Worm (Caenorhabditis elegans) whole organism, mixed stage, embryonic: ENCODE data around the gene T10D4.6.

ENCODE experiments used
- M03D4.4 ChIP-seq: sonication (generic microtip); optimal IDR thresholded peaks from 2 replicates; lab custom pipeline; 2017; ENCODE audit warnings: mild to moderate bottlenecking, missing genetic modification characterization, missing compliant biosample characterization
- bed-3 ChIP-seq: fragments of 200-800 bp; sonication (Bioruptor generic); optimal IDR thresholded peaks from 3 replicates; lab custom pipeline; 2018; ENCODE audit warnings: mild to moderate bottlenecking, missing genetic modification characterization, moderate library complexity, missing compliant biosample characterization
- blmp-1 ChIP-seq: fragments of 150-350 bp; optimal IDR thresholded peaks from 2 replicates; lab custom pipeline; 2014; ENCODE audit warnings: missing biosample characterization, missing genetic modification characterization
- ceh-39 ChIP-seq: fragments of 150-350 bp; optimal IDR thresholded peaks from 2 replicates; lab custom pipeline; 2014; ENCODE audit warnings: missing biosample characterization, missing genetic modification characterization
- ceh-43 ChIP-seq: fragments of 200-800 bp; sonication (Bioruptor generic); optimal IDR thresholded peaks from 2 replicates; lab custom pipeline; 2018; ENCODE audit warnings: mild to moderate bottlenecking, missing genetic modification characterization, moderate library complexity, missing compliant biosample characterization
- ceh-83 ChIP-seq: fragments of 200-800 bp; sonication (Bioruptor generic); optimal IDR thresholded peaks from 2 replicates; lab custom pipeline; 2018; ENCODE audit warnings: mild to moderate bottlenecking, missing genetic modification characterization, missing compliant biosample characterization
- ces-1 ChIP-seq: fragments of 150-350 bp; optimal IDR thresholded peaks from 2 replicates; lab custom pipeline; 2014; ENCODE audit warnings: missing biosample characterization, missing genetic modification reagents, missing genetic modification characterization
- elt-1 ChIP-seq: sonication (generic microtip); optimal IDR thresholded peaks from 2 replicates; lab custom pipeline; 2017; ENCODE audit warnings: missing genetic modification characterization, mild to moderate bottlenecking, missing compliant biosample characterization, antibody characterized with exemption, moderate library complexity, borderline replicate concordance; ENCODE audit not compliant: insufficient read depth
- elt-3 ChIP-seq: fragments of 150-350 bp; optimal IDR thresholded peaks from 2 replicates; lab custom pipeline; 2014; ENCODE audit warnings: missing biosample characterization, missing genetic modification characterization
- ham-2 ChIP-seq: fragments of 200-800 bp; sonication (Bioruptor generic); optimal IDR thresholded peaks from 2 replicates; lab custom pipeline; 2018; ENCODE audit warnings: mild to moderate bottlenecking, missing genetic modification characterization, missing compliant biosample characterization
- hlh-1 ChIP-seq: fragments of 150-350 bp; optimal IDR thresholded peaks from 2 replicates; lab custom pipeline; 2014; ENCODE audit warnings: missing biosample characterization, missing genetic modification reagents, missing genetic modification characterization
- lin-13 ChIP-seq: fragments of 150-350 bp; optimal IDR thresholded peaks from 2 replicates; lab custom pipeline; 2014; ENCODE audit warnings: missing biosample characterization, missing genetic modification characterization
- lin-32 ChIP-seq: fragments of 200-800 bp; sonication (Bioruptor generic); optimal IDR thresholded peaks from 2 replicates; lab custom pipeline; 2018; ENCODE audit warnings: mild to moderate bottlenecking, missing genetic modification characterization, missing compliant biosample characterization
- lsy-2 ChIP-seq: fragments of 150-350 bp; optimal IDR thresholded peaks from 2 replicates; lab custom pipeline; 2014; ENCODE audit warnings: missing biosample characterization, missing genetic modification characterization
- mep-1 ChIP-seq: fragments of 150-350 bp; optimal IDR thresholded peaks from 2 replicates; lab custom pipeline; 2017; ENCODE audit warnings: missing biosample characterization, missing genetic modification reagents, missing genetic modification characterization, inconsistent platforms
- mls-2 ChIP-seq: sonication (generic microtip); optimal IDR thresholded peaks from 2 replicates; lab custom pipeline; 2016; ENCODE audit warnings: mild to moderate bottlenecking, missing genetic modification characterization, moderate library complexity, missing compliant biosample characterization
- nhr-12 ChIP-seq: fragments of 150-350 bp; optimal IDR thresholded peaks from 2 replicates; lab custom pipeline; 2014; ENCODE audit warnings: missing biosample characterization, missing genetic modification characterization
- nhr-2 ChIP-seq: fragments of 150-350 bp; optimal IDR thresholded peaks from 2 replicates; lab custom pipeline; 2014; ENCODE audit warnings: missing biosample characterization, missing genetic modification characterization
- nhr-237 ChIP-seq: fragments of 150-350 bp; optimal IDR thresholded peaks from 2 replicates; lab custom pipeline; 2014; ENCODE audit warnings: missing biosample characterization, missing genetic modification characterization
- nhr-28 ChIP-seq: fragments of 150-350 bp; optimal IDR thresholded peaks from 2 replicates; lab custom pipeline; 2014; ENCODE audit warnings: missing biosample characterization, missing genetic modification characterization
- nhr-76 ChIP-seq: sonication (generic microtip); optimal IDR thresholded peaks from 2 replicates; lab custom pipeline; 2017; ENCODE audit warnings: missing biosample characterization, missing genetic modification characterization
- pha-4 ChIP-seq: fragments of 150-350 bp; optimal IDR thresholded peaks from 2 replicates; lab custom pipeline; 2018; ENCODE audit warnings: missing biosample characterization, missing genetic modification reagents, missing genetic modification characterization
- snpc-4 ChIP-seq: fragments of 150-350 bp; optimal IDR thresholded peaks from 2 replicates; lab custom pipeline; 2014; ENCODE audit warnings: missing biosample characterization, missing genetic modification characterization
- sptf-1 ChIP-seq: sonication (generic microtip); optimal IDR thresholded peaks from 2 replicates; lab custom pipeline; 2017; ENCODE audit warnings: mild to moderate bottlenecking, missing genetic modification characterization, moderate library complexity, missing compliant biosample characterization
- tbx-8 ChIP-seq: fragments of 200-800 bp; sonication (Bioruptor generic); optimal IDR thresholded peaks from 2 replicates; lab custom pipeline; 2018; ENCODE audit warnings: mild to moderate bottlenecking, missing genetic modification characterization, moderate library complexity, missing compliant biosample characterization
- unc-120 ChIP-seq: sonication (generic microtip); optimal IDR thresholded peaks from 2 replicates; lab custom pipeline; 2017; ENCODE audit warnings: missing genetic modification characterization, missing compliant biosample characterization; ENCODE audit not compliant: poor library complexity, severe bottlenecking
- unc-39 ChIP-seq: fragments of 150-350 bp; optimal IDR thresholded peaks from 2 replicates; lab custom pipeline; 2014; ENCODE audit warnings: missing biosample characterization, missing genetic modification characterization
- unc-62 ChIP-seq: fragments of 150-350 bp; optimal IDR thresholded peaks from 2 replicates; lab custom pipeline; 2014; ENCODE audit warnings: missing biosample characterization, missing genetic modification reagents, missing genetic modification characterization
- zip-8 ChIP-seq: fragments of 150-350 bp; optimal IDR thresholded peaks from 2 replicates; lab custom pipeline; 2014; ENCODE audit warnings: missing biosample characterization, missing genetic modification characterization
- ztf-11 ChIP-seq: fragments of 150-350 bp; optimal IDR thresholded peaks from 2 replicates; lab custom pipeline; 2014; ENCODE audit warnings: missing biosample characterization, missing genetic modification characterization

T10D4.6 gene

ce11 chrII:3096857-3097256 lies 22.3 kb upstream of the T10D4.6 start, which contains the start of gene Y25C1A.14:
Y25C1A.14 (minus strand) TSS chrII:3096957.
- TF ChIP-seq M03D4.4 (tag; lab: Kevin White, UChicago) (no peak), nhr-12 (tag; lab: Kevin White, UChicago) (no peak), nhr-28 (tag; lab: Kevin White, UChicago) (no peak), nhr-237 (tag; lab: Kevin White, UChicago) (no peak), elt-1 (tag; lab: Kevin White, UChicago) (no peak), unc-62 (GFP tag; lab: Kevin White, UChicago) (no peak), ceh-43 (GFP tag; lab: Kevin White, UChicago) (no peak), nhr-76 (tag; lab: Kevin White, UChicago) (no peak), unc-39 (tag; lab: Kevin White, UChicago) (no peak), mep-1 (tag; lab: Kevin White, UChicago) (no peak), ceh-83 (GFP tag; lab: Kevin White, UChicago) (no peak), lin-32 (GFP tag; lab: Kevin White, UChicago) (no peak), lin-13 (tag; lab: Kevin White, UChicago) (no peak), tbx-8 (GFP tag; lab: Kevin White, UChicago) (no peak), elt-3 (tag; lab: Kevin White, UChicago) (no peak)
- TF ChIP-seq, all 35 proteins: peak for 0

DNA sequence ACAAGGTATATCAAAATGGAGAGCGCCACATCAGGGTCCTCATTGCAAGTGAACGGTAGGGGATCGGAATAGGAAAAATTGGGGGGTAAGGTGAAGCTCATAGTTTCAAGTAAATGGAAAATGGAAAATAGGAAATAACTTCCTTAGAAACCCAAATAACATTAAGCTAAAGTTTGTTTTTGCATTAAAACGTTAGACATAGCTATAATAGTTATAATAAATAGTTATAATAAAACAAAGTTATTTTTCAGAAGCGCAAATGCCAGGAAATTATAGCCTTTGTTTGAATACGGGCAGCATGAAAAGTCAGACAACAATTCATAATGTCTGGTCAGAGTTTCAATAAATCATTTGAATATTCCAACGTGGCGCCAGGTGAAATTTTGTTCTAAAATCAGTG lies 18.6 kb upstream of the T10D4.6 start, which contains the start of gene srg-24:
Gene srg-24, minus strand, starts transcription at position 101 of the 400 bp plus-strand sequence.
- no peak for TF ChIP-seq nhr-237 (tag; lab: Kevin White, UChicago)
- no peak for TF ChIP-seq ztf-11 (tag; lab: Kevin White, UChicago)
- no peak for TF ChIP-seq mep-1 (tag; lab: Kevin White, UChicago)
- TF ChIP-seq unc-62 (GFP tag; lab: Kevin White, UChicago) = no peak
- no peak for TF ChIP-seq ces-1 (GFP tag; lab: Kevin White, UChicago)
- no peak for TF ChIP-seq nhr-12 (tag; lab: Kevin White, UChicago)
- TF ChIP-seq M03D4.4 (tag; lab: Kevin White, UChicago) = no peak
- no peak for TF ChIP-seq ham-2 (GFP tag; lab: Kevin White, UChicago)
- TF ChIP-seq ceh-83 (GFP tag; lab: Kevin White, UChicago) = no peak
- TF ChIP-seq unc-39 (tag; lab: Kevin White, UChicago) = no peak
- TF ChIP-seq lsy-2 = no peak
- no peak for TF ChIP-seq blmp-1 (tag; lab: Kevin White, UChicago)
- TF ChIP-seq zip-8 (tag; lab: Kevin White, UChicago) = no peak
- no peak for TF ChIP-seq tbx-8 (GFP tag; lab: Kevin White, UChicago)
- no peak for TF ChIP-seq snpc-4 (tag; lab: Kevin White, UChicago)
- TF ChIP-seq pha-4 (tag; lab: Kevin White, UChicago) = no peak

- TF ChIP-seq mep-1 (tag; lab: Kevin White, UChicago) = no peak
- no peak for TF ChIP-seq nhr-2 (tag; lab: Kevin White, UChicago)
- no peak for TF ChIP-seq tbx-8 (GFP tag; lab: Kevin White, UChicago)
- no peak for TF ChIP-seq nhr-12 (tag; lab: Kevin White, UChicago)
- TF ChIP-seq ztf-11 (tag; lab: Kevin White, UChicago) = no peak
- no peak for TF ChIP-seq nhr-28 (tag; lab: Kevin White, UChicago)
- TF ChIP-seq ceh-39 (tag; lab: Kevin White, UChicago) = no peak
- TF ChIP-seq bed-3 (GFP tag; lab: Kevin White, UChicago) = no peak
- no peak for TF ChIP-seq lsy-2
- no peak for TF ChIP-seq unc-120 (tag; lab: Kevin White, UChicago)
- TF ChIP-seq zip-8 (tag; lab: Kevin White, UChicago) = no peak
- no peak for TF ChIP-seq sptf-1 (tag; lab: Kevin White, UChicago)
- no peak for TF ChIP-seq elt-3 (tag; lab: Kevin White, UChicago)
- no peak for TF ChIP-seq mls-2 (tag; lab: Kevin White, UChicago)
- TF ChIP-seq hlh-1 (tag; lab: Kevin White, UChicago) = no peak
- no peak for TF ChIP-seq elt-1 (tag; lab: Kevin White, UChicago)
Observed at ce11 chrII:3102018-3102417, 17.1 kb upstream of the T10D4.6 start, which contains the start of gene clec-121. clec-121 (plus strand) TSS chrII:3102318.

DNA sequence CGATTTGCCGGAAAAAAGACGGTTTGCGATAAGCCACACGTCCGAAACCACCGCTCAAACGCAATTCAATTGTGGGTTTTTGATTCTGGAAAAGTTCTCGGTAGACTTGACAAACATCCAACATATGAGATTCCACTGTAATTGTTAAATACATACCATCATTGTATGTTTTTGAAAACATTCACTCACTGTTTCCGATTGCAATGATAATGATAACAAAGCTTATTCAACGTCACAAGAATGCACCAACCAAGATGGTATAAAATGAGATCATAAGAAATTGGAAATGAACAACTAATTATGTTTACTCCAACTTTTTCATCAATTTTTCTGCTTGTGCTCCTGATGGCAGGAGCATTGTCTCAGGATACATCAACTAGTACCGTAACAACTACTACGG lies 13.4 kb upstream of the T10D4.6 start, which contains the start of gene clec-122:
Gene clec-122, plus strand, starts transcription at position 301 of the 400 bp plus-strand sequence.
- TF ChIP-seq lsy-2 = no peak
- TF ChIP-seq ztf-11 (tag; lab: Kevin White, UChicago) = no peak
- no peak for TF ChIP-seq unc-120 (tag; lab: Kevin White, UChicago)
- TF ChIP-seq ham-2 (GFP tag; lab: Kevin White, UChicago) = no peak
- TF ChIP-seq zip-8 (tag; lab: Kevin White, UChicago) = no peak
- no peak for TF ChIP-seq nhr-28 (tag; lab: Kevin White, UChicago)
- TF ChIP-seq snpc-4 (tag; lab: Kevin White, UChicago) = no peak
- no peak for TF ChIP-seq nhr-12 (tag; lab: Kevin White, UChicago)
- TF ChIP-seq ceh-43 (GFP tag; lab: Kevin White, UChicago) = no peak
- no peak for TF ChIP-seq ceh-39 (tag; lab: Kevin White, UChicago)
- TF ChIP-seq elt-3 (tag; lab: Kevin White, UChicago) = no peak
- no peak for TF ChIP-seq lin-13 (tag; lab: Kevin White, UChicago)
- TF ChIP-seq tbx-8 (GFP tag; lab: Kevin White, UChicago) = no peak
